Worm (Caenorhabditis elegans): ENCODE data around the gene magi-1.

ce11 chrIV:11694143-11694542 is 20.7 kb upstream of the magi-1 start, which contains the start of gene ZK792.7:
- no peak for TF ChIP-seq mab-5 (tag; optimal IDR thresholded peaks at IDR 0.05)
- no peak for TF ChIP-seq mdl-1 (tag; optimal IDR thresholded peaks at IDR 0.05)

Measured in whole organism, L2 larva.